Fruit fly (Drosophila melanogaster): ENCODE data around the gene CG9951.

Gene CG9951

dm6 chr3L:16853533-16854386, 9.2 kb upstream of the CG9951 start, which contains the start of gene sina (continued):
- TF ChIP-seq Dref (GFP tag; IDR thresholded peaks at IDR 0.05) (peak; percentile 98), CG5180 (GFP tag; optimal IDR thresholded peaks at IDR 0.05) (no peak), Hand (GFP tag; optimal IDR thresholded peaks at IDR 0.05) (no peak), Fer1 (GFP tag; optimal IDR thresholded peaks at IDR 0.05) (peak; percentile 17), CG42726 (GFP tag; IDR thresholded peaks at IDR 0.05; ENCODE audit: partially characterized antibody) (peak; percentile 63; the same call in 1 of the 2 replicates), CG14050 (GFP tag; IDR thresholded peaks at IDR 0.05) (no peak), C15 (GFP tag; IDR thresholded peaks at IDR 0.05) (no peak), CrebB (tag; optimal IDR thresholded peaks at IDR 0.05) (no peak), PHDP (tag; optimal IDR thresholded peaks at IDR 0.05) (peak; percentile 7), Six4 (GFP tag; optimal IDR thresholded peaks at IDR 0.05) (no peak), Scr (GFP tag; IDR thresholded peaks at IDR 0.05; ENCODE audit: partially characterized antibody) (peak; percentile 75), CG10209 (GFP tag; optimal IDR thresholded peaks at IDR 0.05) (no peak), Sin3A (optimal IDR thresholded peaks at IDR 0.05) (peak; percentile 4), Neu2 (GFP tag; optimal IDR thresholded peaks at IDR 0.05; ENCODE audit: borderline replicate concordance) (peak; percentile 61), CG6765 (GFP tag; optimal IDR thresholded peaks at IDR 0.05) (peak; percentile 38), Kr (GFP tag; optimal IDR thresholded peaks at IDR 0.05) (no peak), Sry-β (GFP tag; optimal IDR thresholded peaks at IDR 0.05) (no peak), Asciz (GFP tag; optimal IDR thresholded peaks at IDR 0.05) (no peak), CG18262 (tag; optimal IDR thresholded peaks at IDR 0.05) (peak; percentile 19), CG11093 (GFP tag; IDR thresholded peaks at IDR 0.05) (no peak), Ets97D (GFP tag; optimal IDR thresholded peaks at IDR 0.05) (peak; percentile 81), ro (GFP tag; IDR thresholded peaks at IDR 0.05) (no peak), ERR (GFP tag; optimal IDR thresholded peaks at IDR 0.05) (no peak), CG30403 (GFP tag; optimal IDR thresholded peaks at IDR 0.05) (peak; percentile 26), CG14965 (GFP tag; optimal IDR thresholded peaks at IDR 0.05; ENCODE audit: borderline replicate concordance) (no peak), unc-4 (GFP tag; IDR thresholded peaks at IDR 0.05; ENCODE audit: partially characterized antibody) (peak; percentile 76), Doc3 (GFP tag; IDR thresholded peaks at IDR 0.05; ENCODE audit: partially characterized antibody) (peak; percentile 59; the same call in 1 of the 3 replicates), CG2712 (tag; optimal IDR thresholded peaks at IDR 0.05) (peak; percentile 57), kah (GFP tag; optimal IDR thresholded peaks at IDR 0.05) (peak; percentile 87), phol (tag; optimal IDR thresholded peaks at IDR 0.05) (peak; percentile 61), seq (GFP tag; IDR thresholded peaks at IDR 0.05) (no peak), CG2129 (GFP tag; IDR thresholded peaks at IDR 0.05; ENCODE audit: partially characterized antibody) (peak; percentile 25; the same call in 1 of the 2 replicates), CG31365 (tag; optimal IDR thresholded peaks at IDR 0.05) (no peak), tll (GFP tag; optimal IDR thresholded peaks at IDR 0.05) (no peak), Ets65A (GFP tag) (peak; percentile 84), TFAM (GFP tag; optimal IDR thresholded peaks at IDR 0.05) (no peak), tin (GFP tag; optimal IDR thresholded peaks at IDR 0.05) (peak; percentile 7), Trl (optimal IDR thresholded peaks at IDR 0.05) (no peak), Trl (GFP tag; optimal IDR thresholded peaks at IDR 0.05) (no peak), NK7.1 (GFP tag; optimal IDR thresholded peaks at IDR 0.05) (no peak), CG4820 (GFP tag; optimal IDR thresholded peaks at IDR 0.05) (peak; percentile 7), NFAT (GFP tag; IDR thresholded peaks at IDR 0.05) (no peak), disco-r (GFP tag; optimal IDR thresholded peaks at IDR 0.05) (peak; percentile 26), CG13287 (GFP tag; IDR thresholded peaks at IDR 0.05; ENCODE audit: partially characterized antibody) (peak; percentile 88), sob (GFP tag; IDR thresholded peaks at IDR 0.05) (no peak), grau (tag; optimal IDR thresholded peaks at IDR 0.05) (peak; percentile 22), Sry-δ (GFP tag; optimal IDR thresholded peaks at IDR 0.05) (peak; percentile 91), Hr51 (GFP tag; optimal IDR thresholded peaks at IDR 0.05) (peak in 1 of 2 experiments; percentile 17)

Data from whole organism, embryonic.